Fruit fly (Drosophila melanogaster): Measurements from ENCODE around the gene Secp43.

- TF ChIP-seq rn (GFP tag; IDR thresholded peaks at IDR 0.05) (no peak), CG17806 (tag; optimal IDR thresholded peaks at IDR 0.05) (no peak), CG8301 (tag; optimal IDR thresholded peaks at IDR 0.05) (no peak), CG8159 (tag; optimal IDR thresholded peaks at IDR 0.05) (no peak), CG9948 (tag; optimal IDR thresholded peaks at IDR 0.05) (no peak), CG10348 (GFP tag; IDR thresholded peaks at IDR 0.05) (no peak), CG34367 (tag; optimal IDR thresholded peaks at IDR 0.05) (no peak), CG14655 (GFP tag; optimal IDR thresholded peaks at IDR 0.05) (no peak), Snoo (tag; optimal IDR thresholded peaks at IDR 0.05) (no peak), CG12605 (GFP tag; IDR thresholded peaks at IDR 0.05) (no peak), EcR (GFP tag; optimal IDR thresholded peaks at IDR 0.05) (no peak)
Measured at dm6 chr2L:4454009-4454689, at the start of gene Secp43, which contains the start of gene ND-B8.
